Worm (Caenorhabditis elegans): ENCODE results near the gene avr-15.

DNA sequence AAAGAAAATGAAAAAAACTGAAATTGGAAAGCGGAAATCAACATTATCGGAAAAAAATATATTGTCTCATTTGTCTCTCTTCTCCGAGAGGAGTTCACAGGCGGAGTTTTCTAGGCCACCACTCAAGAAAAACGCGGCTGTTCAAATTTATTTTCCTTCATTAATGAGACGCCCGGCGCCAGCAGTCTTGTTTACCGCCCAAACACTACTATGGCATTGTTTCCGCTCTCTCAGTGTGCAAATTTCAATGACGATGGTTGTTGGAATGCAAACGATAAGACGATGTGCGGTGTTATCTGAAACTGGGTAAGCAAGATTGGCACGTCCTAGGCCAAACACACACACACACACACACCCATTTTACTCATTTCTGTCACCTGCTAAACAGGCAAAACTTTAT lies 45.2 kb upstream of the avr-15 start, which contains the start of gene cav-2:
- TF ChIP-seq tbx-37 (GFP tag; conservative IDR thresholded peaks at IDR 0.05): peak; percentile 63
- no peak for TF ChIP-seq hmbx-1 (tag; optimal IDR thresholded peaks at IDR 0.05)
- TF ChIP-seq ama-1 (optimal IDR thresholded peaks at IDR 0.05): no peak
- TF ChIP-seq F13C5.2 (tag; optimal IDR thresholded peaks at IDR 0.05): no peak
- TF ChIP-seq pes-1 (GFP tag; IDR thresholded peaks at IDR 0.05): no peak; the same call in 1 of the 2 replicates
- no peak for TF ChIP-seq sea-1 (GFP tag; conservative IDR thresholded peaks at IDR 0.05)
- TF ChIP-seq scrt-1 (GFP tag; IDR thresholded peaks at IDR 0.05): peak; percentile 52; the same call in 1 of the 2 replicates
- no peak for TF ChIP-seq B0310.2 (tag; optimal IDR thresholded peaks at IDR 0.05)
- TF ChIP-seq ceh-13 (GFP tag; optimal IDR thresholded peaks at IDR 0.05): no peak
- TF ChIP-seq hnd-1 (tag; optimal IDR thresholded peaks at IDR 0.05): no peak
- TF ChIP-seq tra-4 (tag; optimal IDR thresholded peaks at IDR 0.05): no peak

Data from whole organism, early embryonic.